Worm (Caenorhabditis elegans): ENCODE measurements around the gene ugt-44.

- TF ChIP-seq mdt-29 (GFP tag; IDR thresholded peaks at IDR 0.05): no peak
- TF ChIP-seq snpc-4 (tag; optimal IDR thresholded peaks at IDR 0.05): no peak
- TF ChIP-seq ama-1 (optimal IDR thresholded peaks at IDR 0.05): no peak
- no peak for TF ChIP-seq unc-62 (GFP tag; optimal IDR thresholded peaks at IDR 0.05 in 1 of 2)
- no peak for TF ChIP-seq unc-62 (tag; optimal IDR thresholded peaks at IDR 0.05)
These were observed 12.4 kb upstream of the ugt-44 start, which contains the start of gene srb-17 for ce11 chrIV:10457137-10457536.

Data from whole organism, L4 larva.